Worm (Caenorhabditis elegans): ENCODE measurements around the gene tag-250.

- TF ChIP-seq ztf-11 (tag; optimal IDR thresholded peaks at IDR 0.05) (no peak), snpc-4 (tag; optimal IDR thresholded peaks at IDR 0.05) (no peak), nhr-12 (tag; optimal IDR thresholded peaks at IDR 0.05) (no peak), nhr-76 (tag; optimal IDR thresholded peaks at IDR 0.05) (no peak), nhr-2 (tag; optimal IDR thresholded peaks at IDR 0.05) (no peak), pha-4 (tag; optimal IDR thresholded peaks at IDR 0.05) (no peak), sem-2 (GFP tag; optimal IDR thresholded peaks at IDR 0.05) (no peak), elt-1 (tag; optimal IDR thresholded peaks at IDR 0.05; ENCODE audit: borderline replicate concordance, insufficient read depth) (no peak), M03D4.4 (tag; optimal IDR thresholded peaks at IDR 0.05) (no peak)
Observed at ce11 chrIII:7956965-7957364, 32.2 kb upstream of the tag-250 start, which contains the start of gene C29E4.9.

Data from whole organism, mixed stage, embryonic.